Worm (Caenorhabditis elegans) whole organism, midembryonic: ENCODE results near the gene K10D11.6.

Experiments used
- T22C8.4 ChIP-seq: fragments of 200-800 bp; sonication (Bioruptor generic); IDR thresholded peaks from 2 replicates; pipeline ENCODE4 v1.3.6; 2022; ENCODE audit warnings: missing genetic modification characterization, missing compliant biosample characterization
- cog-1 ChIP-seq: sonication (generic microtip); optimal IDR thresholded peaks from 2 replicates; lab custom pipeline; 2016; ENCODE audit warnings: missing genetic modification characterization, missing compliant biosample characterization
- flt-1 ChIP-seq: fragments of 200-800 bp; sonication (Bioruptor generic); IDR thresholded peaks from 2 replicates; pipeline ENCODE4 v1.3.6; 2022; ENCODE audit warnings: missing genetic modification characterization, missing compliant biosample characterization
- klf-2 ChIP-seq: fragments of 200-800 bp; sonication (Bioruptor generic); conservative IDR thresholded peaks from 2 replicates; pipeline ENCODE4 v1.3.6; 2022; ENCODE audit warnings: missing genetic modification reagents, missing genetic modification characterization, missing compliant biosample characterization
- med-1 ChIP-seq: sonication (generic microtip); optimal IDR thresholded peaks from 2 replicates; lab custom pipeline; 2017; ENCODE audit warnings: missing genetic modification characterization, mild to moderate bottlenecking, missing compliant biosample characterization, antibody characterized with exemption, missing genetic modification reagents; ENCODE audit not compliant: insufficient read depth
- tab-1 ChIP-seq: fragments of 200-800 bp; sonication (Bioruptor generic); IDR thresholded peaks from 2 replicates; pipeline ENCODE4 v1.3.6; 2022; ENCODE audit warnings: missing genetic modification characterization, missing compliant biosample characterization
- ztf-23 ChIP-seq: fragments of 200-800 bp; sonication (Bioruptor generic); IDR thresholded peaks from 2 replicates; pipeline ENCODE4 v1.3.6; 2022; ENCODE audit warnings: missing genetic modification reagents, missing genetic modification characterization, missing compliant biosample characterization
- ztf-29 ChIP-seq: fragments of 200-800 bp; sonication (Bioruptor generic); IDR thresholded peaks from 2 replicates; pipeline ENCODE4 v1.3.6; 2022; ENCODE audit warnings: missing genetic modification reagents, missing genetic modification characterization, missing compliant biosample characterization

DNA sequence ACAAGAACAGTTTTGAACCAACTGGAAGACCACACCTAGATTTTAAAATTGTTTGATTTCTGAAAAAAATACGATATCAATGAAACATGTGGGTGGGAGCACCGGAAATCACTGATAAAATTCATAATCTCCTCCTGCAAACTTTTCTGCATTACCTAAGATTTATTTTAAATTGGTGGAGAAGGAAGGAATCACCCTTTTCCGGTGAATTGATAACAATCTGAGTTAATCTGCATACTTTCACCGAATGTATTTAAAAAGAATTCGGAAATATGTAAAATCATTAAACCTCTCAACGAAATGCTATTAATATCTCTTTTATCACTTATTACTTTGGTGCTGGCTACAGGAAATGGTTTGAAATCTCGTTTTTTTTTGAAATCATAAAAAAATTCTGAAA lies 46.6 kb downstream of the K10D11.6 start, which contains the start of gene dct-19:
- TF ChIP-seq T22C8.4 (GFP tag; lab: Robert Waterston, UW) (no peak), klf-2 (GFP tag; lab: Robert Waterston, UW) (no peak), med-1 (GFP tag; lab: Kevin White, UChicago) (no peak), ztf-29 (GFP tag; lab: Robert Waterston, UW) (no peak), ztf-23 (GFP tag; lab: Robert Waterston, UW) (no peak), tab-1 (GFP tag; lab: Robert Waterston, UW) (no peak), cog-1 (tag; lab: Kevin White, UChicago) (no peak), flt-1 (GFP tag; lab: Robert Waterston, UW) (no peak)
